Worm (Caenorhabditis elegans) whole organism, L4 larva: Measurements from ENCODE around the gene F35A5.1.

Source experiments
- F37D6.2 ChIP-seq: sonication (generic microtip); optimal IDR thresholded peaks from 2 replicates; lab custom pipeline; 2016; ENCODE audit warnings: mild to moderate bottlenecking, missing genetic modification characterization, missing compliant biosample characterization
- R02D3.7 ChIP-seq: fragments of 150-350 bp; sonication (generic microtip); optimal IDR thresholded peaks from 3 replicates; lab custom pipeline; 2014; ENCODE audit warnings: missing biosample characterization, missing genetic modification characterization
- T20F7.1 ChIP-seq: fragments of 200-800 bp; sonication (Bioruptor generic); optimal IDR thresholded peaks from 2 replicates; lab custom pipeline; 2018; ENCODE audit warnings: mild to moderate bottlenecking, missing genetic modification characterization, missing compliant biosample characterization
- T26A8.4 ChIP-seq: fragments of 200-800 bp; sonication (Bioruptor generic); IDR thresholded peaks from 2 replicates; pipeline ENCODE4 v1.3.6; 2022; ENCODE audit warnings: missing genetic modification characterization, missing compliant biosample characterization
- Y105C5A.15 ChIP-seq: fragments of 200-800 bp; sonication (Bioruptor generic); IDR thresholded peaks from 2 replicates; pipeline ENCODE4 v1.3.6; 2022; ENCODE audit warnings: missing genetic modification characterization, missing compliant biosample characterization
- Y48G9A.11 ChIP-seq: fragments of 200-800 bp; sonication (Bioruptor generic); IDR thresholded peaks from 2 replicates; pipeline ENCODE4 v1.3.6; 2022; ENCODE audit warnings: missing genetic modification reagents, missing genetic modification characterization, missing compliant biosample characterization
- Y5F2A.4 ChIP-seq: fragments of 200-800 bp; sonication (Bioruptor generic); optimal IDR thresholded peaks from 2 replicates; lab custom pipeline; 2018; ENCODE audit warnings: mild to moderate bottlenecking, missing genetic modification characterization, missing compliant biosample characterization
- Y75B8A.6 ChIP-seq: fragments of 200-800 bp; sonication (Bioruptor generic); IDR thresholded peaks from 2 replicates; pipeline ENCODE4 v1.3.6; 2022; ENCODE audit warnings: missing genetic modification reagents, missing genetic modification characterization, missing compliant biosample characterization
- aly-2 ChIP-seq: sonication (generic microtip); optimal IDR thresholded peaks from 2 replicates; lab custom pipeline; 2018; ENCODE audit warnings: missing biosample characterization, missing genetic modification characterization
- arid-1 ChIP-seq: fragments of 200-800 bp; sonication (Bioruptor generic); conservative IDR thresholded peaks from 2 replicates; pipeline ENCODE4 v1.3.6; 2022; ENCODE audit warnings: missing genetic modification reagents, missing genetic modification characterization, missing compliant biosample characterization
- ceh-20 ChIP-seq: fragments of 200-800 bp; sonication (Bioruptor generic); IDR thresholded peaks from 2 replicates; pipeline ENCODE4 v1.3.6; 2022; ENCODE audit warnings: missing genetic modification reagents, missing genetic modification characterization, missing compliant biosample characterization
- ceh-44 ChIP-seq: fragments of 200-800 bp; sonication (Bioruptor generic); IDR thresholded peaks from 2 replicates; pipeline ENCODE4 v1.3.6; 2022; ENCODE audit warnings: missing genetic modification reagents, missing genetic modification characterization, missing compliant biosample characterization
- ceh-82 ChIP-seq: sonication (generic microtip); optimal IDR thresholded peaks from 2 replicates; lab custom pipeline; 2017; ENCODE audit warnings: missing biosample characterization, missing genetic modification characterization
- cey-2 ChIP-seq: sonication (generic microtip); optimal IDR thresholded peaks from 3 replicates; lab custom pipeline; 2017; ENCODE audit warnings: missing genetic modification characterization, mild to moderate bottlenecking, missing compliant biosample characterization, antibody characterized with exemption, borderline replicate concordance; ENCODE audit not compliant: insufficient read depth
- daf-16 ChIP-seq, 3 experiments: sonication (generic microtip); optimal IDR thresholded peaks; 2 replicates each; lab custom pipeline; 2016 to 2017; ENCODE audit warnings: missing genetic modification characterization in 3 of 3, missing genetic modification reagents in 3 of 3, mild to moderate bottlenecking in 2 of 3, missing compliant biosample characterization in 2 of 3, missing biosample characterization in 1 of 3, moderate library complexity in 1 of 3
- daf-19 ChIP-seq: fragments of 200-800 bp; sonication (Bioruptor generic); conservative IDR thresholded peaks from 2 replicates; pipeline ENCODE4 v1.3.6; 2022; ENCODE audit warnings: missing genetic modification characterization, missing compliant biosample characterization
- daf-8 ChIP-seq: fragments of 200-800 bp; sonication (Bioruptor generic); IDR thresholded peaks from 2 replicates; pipeline ENCODE4 v1.3.6; 2022; ENCODE audit warnings: missing genetic modification characterization, missing compliant biosample characterization
- dmd-8 ChIP-seq: fragments of 200-800 bp; sonication (Bioruptor generic); IDR thresholded peaks from 2 replicates; pipeline ENCODE4 v1.3.6; 2022; ENCODE audit warnings: missing genetic modification characterization, missing compliant biosample characterization
- dmd-9 ChIP-seq: fragments of 200-800 bp; sonication (Bioruptor generic); IDR thresholded peaks from 2 replicates; pipeline ENCODE4 v1.3.6; 2022; ENCODE audit warnings: missing genetic modification reagents, missing genetic modification characterization, missing compliant biosample characterization
- dpl-1 ChIP-seq: fragments of 150-350 bp; optimal IDR thresholded peaks from 2 replicates; lab custom pipeline; 2014; ENCODE audit warnings: missing biosample characterization, missing genetic modification reagents, missing genetic modification characterization
- dve-1 ChIP-seq: sonication (generic microtip); optimal IDR thresholded peaks from 2 replicates; lab custom pipeline; 2017; ENCODE audit warnings: antibody characterized with exemption, mild to moderate bottlenecking, missing genetic modification characterization, missing compliant biosample characterization; ENCODE audit not compliant: insufficient read depth
- egl-43 ChIP-seq: fragments of 200-800 bp; sonication (Bioruptor generic); IDR thresholded peaks from 2 replicates; pipeline ENCODE4 v1.3.6; 2022; ENCODE audit warnings: missing genetic modification reagents, missing genetic modification characterization, missing compliant biosample characterization
- fos-1 ChIP-seq: fragments of 150-350 bp; optimal IDR thresholded peaks from 2 replicates; lab custom pipeline; 2014; ENCODE audit warnings: missing biosample characterization, missing genetic modification characterization
- gei-8 ChIP-seq: fragments of 200-800 bp; sonication (Bioruptor generic); optimal IDR thresholded peaks from 2 replicates; lab custom pipeline; 2018; ENCODE audit warnings: mild to moderate bottlenecking, missing genetic modification characterization, missing compliant biosample characterization
- hlh-11 ChIP-seq: fragments of 200-800 bp; sonication (Bioruptor generic); optimal IDR thresholded peaks from 2 replicates; lab custom pipeline; 2018; ENCODE audit warnings: mild to moderate bottlenecking, missing genetic modification characterization, missing compliant biosample characterization
- hlh-30 ChIP-seq: sonication (generic microtip); optimal IDR thresholded peaks from 2 replicates; lab custom pipeline; 2017; ENCODE audit warnings: antibody characterized with exemption, mild to moderate bottlenecking, missing genetic modification characterization, missing compliant biosample characterization; ENCODE audit not compliant: insufficient read depth
- hmg-1.1 ChIP-seq: fragments of 200-800 bp; sonication (Bioruptor generic); IDR thresholded peaks from 2 replicates; pipeline ENCODE4 v1.3.6; 2022; ENCODE audit warnings: missing genetic modification reagents, missing genetic modification characterization, missing compliant biosample characterization
- lim-7 ChIP-seq: fragments of 200-800 bp; sonication (Bioruptor generic); IDR thresholded peaks from 2 replicates; pipeline ENCODE4 v1.3.6; 2022; ENCODE audit warnings: missing genetic modification characterization, missing compliant biosample characterization
- lin-15B ChIP-seq: fragments of 150-350 bp; sonication (generic microtip); optimal IDR thresholded peaks from 3 replicates; lab custom pipeline; 2014; ENCODE audit warnings: missing biosample characterization, missing genetic modification characterization
- lin-39 ChIP-seq: fragments of 150-350 bp; optimal IDR thresholded peaks from 2 replicates; lab custom pipeline; 2014; ENCODE audit warnings: missing biosample characterization, missing genetic modification reagents, missing genetic modification characterization
- madf-5 ChIP-seq, 2 experiments: fragments of 200-800 bp; sonication (Bioruptor generic); IDR thresholded peaks; 2 replicates each; pipeline ENCODE4 v1.3.6; 2022; ENCODE audit warnings: missing compliant biosample characterization in 2 of 2, missing genetic modification characterization in 2 of 2
- madf-9 ChIP-seq: fragments of 200-800 bp; sonication (Bioruptor generic); conservative IDR thresholded peaks from 2 replicates; pipeline ENCODE4 v1.3.6; 2022; ENCODE audit warnings: missing genetic modification reagents, missing genetic modification characterization, missing compliant biosample characterization
- mxl-3 ChIP-seq: fragments of 200-800 bp; sonication (Bioruptor generic); optimal IDR thresholded peaks from 2 replicates; lab custom pipeline; 2018; ENCODE audit warnings: mild to moderate bottlenecking, missing genetic modification characterization, missing compliant biosample characterization
- nhr-28 ChIP-seq: fragments of 150-350 bp; optimal IDR thresholded peaks from 2 replicates; lab custom pipeline; 2014; ENCODE audit warnings: missing biosample characterization, missing genetic modification characterization
- nhr-6 ChIP-seq: fragments of 150-350 bp; optimal IDR thresholded peaks from 2 replicates; lab custom pipeline; 2014; ENCODE audit warnings: missing biosample characterization, missing genetic modification characterization
- nhr-76 ChIP-seq: fragments of 150-350 bp; optimal IDR thresholded peaks from 2 replicates; lab custom pipeline; 2014; ENCODE audit warnings: missing biosample characterization, missing genetic modification characterization
- pha-4 ChIP-seq, 2 experiments: fragments of 150-350 bp in 1 of 2; fragments of 200-800 bp in 1 of 2; sonication (Bioruptor generic) in 1 of 2; IDR thresholded peaks in 1 of 2; optimal IDR thresholded peaks in 1 of 2; 2 replicates each; pipeline versions ENCODE4 v1.3.6 to Lab custom; 2014 to 2022; ENCODE audit warnings: missing genetic modification characterization in 2 of 2, missing genetic modification reagents in 2 of 2, missing biosample characterization in 1 of 2, missing compliant biosample characterization in 1 of 2
- php-3 ChIP-seq: fragments of 200-800 bp; sonication (Bioruptor generic); IDR thresholded peaks from 2 replicates; pipeline ENCODE4 v1.3.6; 2022; ENCODE audit warnings: missing genetic modification reagents, missing genetic modification characterization, missing compliant biosample characterization
- saeg-2 ChIP-seq: fragments of 200-800 bp; sonication (Bioruptor generic); IDR thresholded peaks from 2 replicates; pipeline ENCODE4 v1.3.6; 2022; ENCODE audit warnings: missing genetic modification reagents, missing genetic modification characterization, missing compliant biosample characterization
- set-16 ChIP-seq: fragments of 200-800 bp; sonication (Bioruptor generic); IDR thresholded peaks from 2 replicates; pipeline ENCODE4 v1.3.6; 2022; ENCODE audit warnings: missing genetic modification reagents, missing genetic modification characterization, missing compliant biosample characterization
- skn-1 ChIP-seq: fragments of 150-350 bp; optimal IDR thresholded peaks from 2 replicates; lab custom pipeline; 2014; ENCODE audit warnings: missing biosample characterization, missing genetic modification characterization
- snpc-1.2 ChIP-seq: fragments of 200-800 bp; sonication (Bioruptor generic); IDR thresholded peaks from 2 replicates; pipeline ENCODE4 v1.3.6; 2022; ENCODE audit warnings: missing genetic modification reagents, missing genetic modification characterization, missing compliant biosample characterization
- snpc-4 ChIP-seq: fragments of 150-350 bp; optimal IDR thresholded peaks from 2 replicates; lab custom pipeline; 2014; ENCODE audit warnings: missing biosample characterization, missing genetic modification characterization
- spr-3 ChIP-seq: fragments of 200-800 bp; sonication (Bioruptor generic); optimal IDR thresholded peaks from 2 replicates; lab custom pipeline; 2018; ENCODE audit warnings: mild to moderate bottlenecking, missing genetic modification characterization, missing compliant biosample characterization
- tag-97 ChIP-seq: fragments of 200-800 bp; sonication (Bioruptor generic); IDR thresholded peaks from 2 replicates; pipeline ENCODE4 v1.3.6; 2022; ENCODE audit warnings: missing genetic modification characterization, missing compliant biosample characterization
- unc-130 ChIP-seq: sonication (generic microtip); optimal IDR thresholded peaks from 2 replicates; lab custom pipeline; 2016; ENCODE audit warnings: missing genetic modification reagents, missing genetic modification characterization, missing compliant biosample characterization
- zfp-3 ChIP-seq: fragments of 200-800 bp; sonication (Bioruptor generic); conservative IDR thresholded peaks from 2 replicates; pipeline ENCODE4 v1.3.6; 2022; ENCODE audit warnings: missing genetic modification reagents, missing genetic modification characterization, missing compliant biosample characterization
- ztf-7 ChIP-seq: fragments of 150-350 bp; optimal IDR thresholded peaks from 2 replicates; lab custom pipeline; 2014; ENCODE audit warnings: missing biosample characterization, missing genetic modification characterization

Gene F35A5.1

DNA sequence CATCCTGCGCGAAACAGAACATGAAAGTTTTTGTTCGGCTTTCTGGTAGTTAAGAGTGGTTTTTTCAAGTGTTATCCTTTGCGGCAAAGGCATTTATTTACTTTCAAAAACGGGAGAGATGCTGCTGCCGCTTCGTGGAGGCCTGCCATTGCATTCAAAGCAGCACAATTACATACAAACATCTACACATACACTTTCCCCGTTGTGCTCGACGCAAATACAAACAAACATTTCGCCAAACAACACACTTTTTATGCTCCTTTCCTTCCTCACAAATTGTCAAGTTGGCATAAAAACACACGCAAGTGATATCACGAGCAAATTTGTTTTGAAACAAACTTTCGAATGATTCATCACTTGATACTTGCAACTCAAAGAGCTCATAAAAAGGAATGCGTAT lies 18.9 kb downstream of the F35A5.1 start (continued):
- TF ChIP-seq arid-1 (GFP tag; lab: Robert Waterston, UW) (no peak), daf-8 (GFP tag; lab: Robert Waterston, UW) (no peak), lin-39 (no peak), ceh-44 (no peak), Y48G9A.11 (GFP tag; lab: Robert Waterston, UW) (no peak), nhr-76 (tag; lab: Kevin White, UChicago) (no peak), dpl-1 (GFP tag; lab: Kevin White, UChicago) (no peak), cey-2 (tag; lab: Kevin White, UChicago) (no peak), ceh-20 (GFP tag; lab: Robert Waterston, UW) (no peak), Y105C5A.15 (GFP tag; lab: Robert Waterston, UW) (no peak), ceh-82 (tag; lab: Kevin White, UChicago) (no peak), snpc-1.2 (GFP tag; lab: Robert Waterston, UW) (no peak), pha-4 (GFP tag; IDR thresholded peaks at IDR 0.05; lab: Robert Waterston, UW) (peak; percentile 28; the same call in 1 of the 2 replicates), pha-4 (tag; optimal IDR thresholded peaks at IDR 0.05; lab: Kevin White, UChicago) (peak; percentile 21), tag-97 (GFP tag; lab: Robert Waterston, UW) (no peak), nhr-6 (tag; lab: Kevin White, UChicago) (peak; percentile 44), skn-1 (tag; lab: Kevin White, UChicago) (no peak), hmg-1.1 (GFP tag; lab: Robert Waterston, UW) (no peak), Y5F2A.4 (GFP tag; lab: Kevin White, UChicago) (no peak), Y75B8A.6 (GFP tag; lab: Robert Waterston, UW) (no peak), daf-19 (GFP tag; lab: Robert Waterston, UW) (no peak), dmd-9 (no peak), dve-1 (tag; lab: Kevin White, UChicago) (peak; percentile 28), set-16 (GFP tag; lab: Robert Waterston, UW) (no peak), hlh-30 (tag; lab: Kevin White, UChicago) (peak; percentile 16), gei-8 (no peak), madf-9 (GFP tag; lab: Robert Waterston, UW) (no peak), T26A8.4 (GFP tag; lab: Robert Waterston, UW) (no peak), madf-5 (GFP tag; IDR thresholded peaks at IDR 0.05; lab: Robert Waterston, UW) (no peak), mxl-3 (GFP tag; lab: Kevin White, UChicago) (no peak), unc-130 (GFP tag; lab: Kevin White, UChicago) (no peak), snpc-4 (tag; lab: Kevin White, UChicago) (no peak), lim-7 (GFP tag; lab: Robert Waterston, UW) (no peak), hlh-11 (tag; lab: Kevin White, UChicago) (peak; percentile 38), php-3 (GFP tag; lab: Robert Waterston, UW) (0 out of 2 replicates have a peak, but pooled peaks have one; percentile 30), zfp-3 (GFP tag; lab: Robert Waterston, UW) (no peak), nhr-28 (tag; lab: Kevin White, UChicago) (peak; percentile 32), spr-3 (GFP tag; lab: Kevin White, UChicago) (no peak), ztf-7 (tag; lab: Kevin White, UChicago) (no peak), aly-2 (no peak), saeg-2 (GFP tag; lab: Robert Waterston, UW) (no peak), dmd-8 (GFP tag; lab: Robert Waterston, UW) (no peak), F37D6.2 (tag; lab: Kevin White, UChicago) (no peak), R02D3.7 (no peak), T20F7.1 (GFP tag; lab: Kevin White, UChicago) (no peak), daf-16 (GFP tag; optimal IDR thresholded peaks at IDR 0.05; lab: Kevin White, UChicago) (peak in 1 of 2 experiments; percentile 11), daf-16 (tag; optimal IDR thresholded peaks at IDR 0.05; lab: Kevin White, UChicago) (peak; percentile 95), fos-1 (no peak), lin-15B (tag; lab: Kevin White, UChicago) (no peak), egl-43 (no peak)
